Worm (Caenorhabditis elegans) whole organism, L1 larva: Measurements from ENCODE around the gene nhr-70.

Source experiments
- C34B4.2 ChIP-seq: sonication (generic microtip); optimal IDR thresholded peaks from 2 replicates; lab custom pipeline; 2017; ENCODE audit warnings: mild to moderate bottlenecking, missing genetic modification characterization, missing compliant biosample characterization
- Y116A8C.19 ChIP-seq: sonication (generic microtip); optimal IDR thresholded peaks from 2 replicates; lab custom pipeline; 2016; ENCODE audit warnings: missing compliant biosample characterization, missing genetic modification characterization, borderline replicate concordance
- aha-1 ChIP-seq: fragments of 150-350 bp; optimal IDR thresholded peaks from 2 replicates; lab custom pipeline; 2014; ENCODE audit warnings: missing biosample characterization, missing genetic modification characterization
- ama-1 ChIP-seq: fragments of 150-350 bp; optimal IDR thresholded peaks from 2 replicates; lab custom pipeline; 2014
- blmp-1 ChIP-seq: fragments of 150-350 bp; optimal IDR thresholded peaks from 2 replicates; lab custom pipeline; 2014; ENCODE audit warnings: missing biosample characterization, missing genetic modification characterization
- ceh-8 ChIP-seq: fragments of 200-800 bp; sonication (Bioruptor generic); optimal IDR thresholded peaks from 2 replicates; lab custom pipeline; 2018; ENCODE audit warnings: mild to moderate bottlenecking, missing genetic modification characterization, moderate library complexity, missing compliant biosample characterization
- ceh-90 ChIP-seq: sonication (generic microtip); optimal IDR thresholded peaks from 2 replicates; lab custom pipeline; 2016; ENCODE audit warnings: missing genetic modification characterization, missing compliant biosample characterization
- dpl-1 ChIP-seq, 3 experiments: fragments of 150-350 bp in 2 of 3; sonication (generic microtip) in 1 of 3; optimal IDR thresholded peaks; 2 replicates each; lab custom pipeline; 2014 to 2017; ENCODE audit warnings: missing biosample characterization in 3 of 3, missing genetic modification characterization in 3 of 3, missing genetic modification reagents in 3 of 3
- dsc-1 ChIP-seq: sonication (generic microtip); optimal IDR thresholded peaks from 2 replicates; lab custom pipeline; 2016; ENCODE audit warnings: mild to moderate bottlenecking, missing genetic modification characterization, missing compliant biosample characterization
- efl-1 ChIP-seq, 4 experiments: fragments of 150-350 bp; optimal IDR thresholded peaks in 3 of 4; peaks in 1 of 4; 1 replicate in 1 of 4; 2 replicates in 3 of 4; lab custom pipeline; 2014; ENCODE audit warnings: missing biosample characterization in 2 of 4, missing genetic modification characterization in 2 of 4, missing genetic modification reagents in 2 of 4
- egl-13 ChIP-seq: sonication (generic microtip); optimal IDR thresholded peaks from 2 replicates; lab custom pipeline; 2016; ENCODE audit warnings: missing genotype, missing genetic modification reagents, missing genetic modification characterization, missing compliant biosample characterization
- elt-2 ChIP-seq: sonication (generic microtip); optimal IDR thresholded peaks from 2 replicates; lab custom pipeline; 2016; ENCODE audit warnings: missing genetic modification characterization, mild to moderate bottlenecking, inconsistent platforms, missing compliant biosample characterization, missing genetic modification reagents
- elt-3 ChIP-seq, 6 experiments: fragments of 150-350 bp in 1 of 6; sonication (generic microtip); optimal IDR thresholded peaks; 2 replicates each; lab custom pipeline; 2017 to 2018; ENCODE audit warnings: missing biosample characterization in 6 of 6, missing genetic modification characterization in 6 of 6, inconsistent platforms in 1 of 6
- fkh-4 ChIP-seq: sonication (generic microtip); optimal IDR thresholded peaks from 2 replicates; lab custom pipeline; 2016; ENCODE audit warnings: missing compliant biosample characterization, missing genetic modification characterization, borderline replicate concordance
- fos-1 ChIP-seq: fragments of 150-350 bp; optimal IDR thresholded peaks from 2 replicates; lab custom pipeline; 2014; ENCODE audit warnings: missing biosample characterization, missing genetic modification characterization
- lin-14 ChIP-seq: fragments of 200-800 bp; sonication (Bioruptor generic); optimal IDR thresholded peaks from 2 replicates; lab custom pipeline; 2018; ENCODE audit warnings: mild to moderate bottlenecking, missing genetic modification characterization, moderate library complexity, missing compliant biosample characterization
- lin-15B ChIP-seq: fragments of 150-350 bp; sonication (generic microtip); optimal IDR thresholded peaks from 3 replicates; lab custom pipeline; 2014; ENCODE audit warnings: missing biosample characterization, missing genetic modification characterization
- lin-35 ChIP-seq, 2 experiments: fragments of 150-350 bp; optimal IDR thresholded peaks; 2 replicates each; lab custom pipeline; 2014; ENCODE audit warnings: missing biosample characterization in 2 of 2, missing genetic modification characterization in 2 of 2, missing genetic modification reagents in 2 of 2
- lsy-2 ChIP-seq, 2 experiments: fragments of 150-350 bp; optimal IDR thresholded peaks; 2 replicates each; lab custom pipeline; 2014; ENCODE audit warnings: missing biosample characterization in 2 of 2, missing genetic modification characterization in 2 of 2
- mdl-1 ChIP-seq, 2 experiments: fragments of 150-350 bp; optimal IDR thresholded peaks; 2 replicates each; lab custom pipeline; 2014 to 2017; ENCODE audit warnings: missing biosample characterization in 2 of 2, missing genetic modification characterization in 2 of 2, inconsistent platforms in 1 of 2
- mef-2 ChIP-seq: fragments of 150-350 bp; optimal IDR thresholded peaks from 2 replicates; lab custom pipeline; 2014; ENCODE audit warnings: missing biosample characterization, missing genetic modification characterization
- nhr-20 ChIP-seq: sonication (generic microtip); optimal IDR thresholded peaks from 2 replicates; lab custom pipeline; 2016; ENCODE audit warnings: mild to moderate bottlenecking, missing genetic modification characterization, missing compliant biosample characterization
- nhr-237 ChIP-seq: fragments of 150-350 bp; optimal IDR thresholded peaks from 2 replicates; lab custom pipeline; 2014; ENCODE audit warnings: missing biosample characterization, missing genetic modification characterization
- nhr-28 ChIP-seq: fragments of 150-350 bp; optimal IDR thresholded peaks from 2 replicates; lab custom pipeline; 2014; ENCODE audit warnings: missing biosample characterization, missing genetic modification characterization
- nhr-47 ChIP-seq: sonication (generic microtip); optimal IDR thresholded peaks from 2 replicates; lab custom pipeline; 2016; ENCODE audit warnings: mild to moderate bottlenecking, missing genetic modification characterization, moderate library complexity, missing compliant biosample characterization
- nhr-71 ChIP-seq: sonication (generic microtip); optimal IDR thresholded peaks from 2 replicates; lab custom pipeline; 2016; ENCODE audit warnings: mild to moderate bottlenecking, missing genetic modification characterization, moderate library complexity, missing compliant biosample characterization
- nhr-76 ChIP-seq: sonication (generic microtip); optimal IDR thresholded peaks from 2 replicates; lab custom pipeline; 2017; ENCODE audit warnings: missing biosample characterization, missing genetic modification characterization
- nhr-77 ChIP-seq: fragments of 150-350 bp; optimal IDR thresholded peaks from 2 replicates; lab custom pipeline; 2014; ENCODE audit warnings: missing biosample characterization, missing genetic modification characterization
- nhr-84 ChIP-seq: sonication (generic microtip); optimal IDR thresholded peaks from 2 replicates; lab custom pipeline; 2017; ENCODE audit warnings: missing biosample characterization, missing genetic modification characterization
- nhr-85 ChIP-seq: sonication (generic microtip); peaks from one replicate; lab custom pipeline; 2016; ENCODE audit warnings: missing genetic modification characterization, inconsistent platforms, missing compliant biosample characterization
- pqm-1 ChIP-seq: sonication (generic microtip); optimal IDR thresholded peaks from 3 replicates; lab custom pipeline; 2017; ENCODE audit warnings: missing biosample characterization, missing genetic modification characterization
- skn-1 ChIP-seq: fragments of 150-350 bp; optimal IDR thresholded peaks from 2 replicates; lab custom pipeline; 2014; ENCODE audit warnings: missing biosample characterization, missing genetic modification characterization
- sox-4 ChIP-seq: sonication (generic microtip); optimal IDR thresholded peaks from 2 replicates; lab custom pipeline; 2016; ENCODE audit warnings: missing genetic modification characterization, missing compliant biosample characterization
- sup-37 ChIP-seq: fragments of 200-800 bp; sonication (Bioruptor generic); optimal IDR thresholded peaks from 2 replicates; lab custom pipeline; 2018; ENCODE audit warnings: mild to moderate bottlenecking, missing genetic modification characterization, missing compliant biosample characterization
- tlp-1 ChIP-seq: fragments of 150-350 bp; optimal IDR thresholded peaks from 2 replicates; lab custom pipeline; 2014; ENCODE audit warnings: missing biosample characterization, missing genetic modification characterization
- unc-98 ChIP-seq: fragments of 200-800 bp; sonication (Bioruptor generic); IDR thresholded peaks from 2 replicates; pipeline ENCODE4 v1.3.6; 2022; ENCODE audit warnings: missing genetic modification characterization, missing compliant biosample characterization
- zip-4 ChIP-seq: fragments of 200-800 bp; sonication (Bioruptor generic); optimal IDR thresholded peaks from 2 replicates; lab custom pipeline; 2018; ENCODE audit warnings: mild to moderate bottlenecking, missing genetic modification characterization, moderate library complexity, missing compliant biosample characterization
- ztf-11 ChIP-seq, 2 experiments: sonication (generic microtip); optimal IDR thresholded peaks; 2 replicates each; lab custom pipeline; 2016 to 2017; ENCODE audit warnings: missing genetic modification characterization in 2 of 2, missing biosample characterization in 1 of 2, missing compliant biosample characterization in 1 of 2
- ztf-4 ChIP-seq: fragments of 150-350 bp; optimal IDR thresholded peaks from 2 replicates; lab custom pipeline; 2014; ENCODE audit warnings: missing biosample characterization, missing genetic modification characterization

The nhr-70 gene

DNA sequence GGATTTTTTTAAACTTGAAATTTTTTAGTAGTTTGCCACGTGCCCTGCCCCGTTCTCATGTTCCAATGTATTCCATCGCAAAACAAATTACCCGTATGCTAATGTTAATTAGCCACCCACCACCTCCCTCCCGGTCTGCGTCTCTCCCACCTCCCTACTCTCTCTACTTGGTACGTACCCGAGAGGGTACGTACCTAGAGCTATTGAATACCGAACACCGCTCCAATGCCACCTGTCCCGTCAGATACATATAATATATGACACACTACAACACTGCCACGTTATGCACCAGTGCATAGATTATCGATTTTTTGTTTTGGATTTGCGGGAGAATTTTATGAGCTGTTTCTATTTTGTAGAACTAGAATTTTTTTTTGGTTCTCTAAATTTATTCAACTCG lies 26.8 kb upstream of the nhr-70 start:
- TF ChIP-seq nhr-71 (tag; lab: Kevin White, UChicago) (no peak), nhr-76 (tag; lab: Kevin White, UChicago) (no peak), ztf-11 (tag; optimal IDR thresholded peaks at IDR 0.05; lab: Kevin White, UChicago) (no peak), mdl-1 (tag; optimal IDR thresholded peaks at IDR 0.05; lab: Kevin White, UChicago) (no peak), ceh-90 (tag; lab: Kevin White, UChicago) (no peak), aha-1 (tag; lab: Kevin White, UChicago) (no peak), dsc-1 (tag; lab: Kevin White, UChicago) (no peak), unc-98 (no peak), nhr-85 (tag; lab: Kevin White, UChicago) (no peak), efl-1 (optimal IDR thresholded peaks at IDR 0.05; lab: Kevin White, UChicago) (no peak), efl-1 (GFP tag; optimal IDR thresholded peaks at IDR 0.05 in 1 of 2; lab: Kevin White, UChicago) (no peak), fkh-4 (tag; lab: Kevin White, UChicago) (no peak), ama-1 (lab: Kevin White, UChicago) (no peak), egl-13 (tag; lab: Kevin White, UChicago) (no peak), ceh-8 (GFP tag; lab: Kevin White, UChicago) (no peak), nhr-84 (tag; lab: Kevin White, UChicago) (no peak), lsy-2 (tag; optimal IDR thresholded peaks at IDR 0.05; lab: Kevin White, UChicago) (no peak), pqm-1 (tag; lab: Kevin White, UChicago) (no peak)

DNA sequence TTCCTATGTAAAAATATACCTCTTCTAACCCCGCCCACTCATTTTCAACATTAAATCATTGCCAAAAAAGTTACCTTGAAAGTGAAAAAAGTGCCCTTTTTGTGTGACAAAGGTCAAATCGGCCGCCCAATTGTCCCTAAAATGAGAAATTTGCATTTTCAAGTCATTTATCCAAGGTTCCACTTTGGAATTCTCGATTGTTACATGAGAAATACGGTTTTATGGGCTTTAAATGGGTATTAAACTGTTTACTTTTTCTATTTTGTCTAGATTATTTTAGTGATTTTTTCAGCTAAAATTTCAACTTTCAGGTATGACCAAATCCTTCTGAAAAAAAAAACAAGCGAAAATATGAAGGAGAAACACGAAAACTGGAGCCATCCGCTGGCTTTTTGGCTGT lies 23.9 kb upstream of the nhr-70 start, which contains the start of gene grdn-1:
TSS of gene grdn-1 (plus strand) at position 301 of the 400 bp plus-strand sequence.
- TF ChIP-seq nhr-71 (tag; lab: Kevin White, UChicago) = no peak
- no peak for TF ChIP-seq nhr-77 (tag; lab: Kevin White, UChicago)
- no peak for TF ChIP-seq egl-13 (tag; lab: Kevin White, UChicago)
- no peak for TF ChIP-seq efl-1 (optimal IDR thresholded peaks at IDR 0.05; lab: Kevin White, UChicago)
- no peak for TF ChIP-seq efl-1 (GFP tag; optimal IDR thresholded peaks at IDR 0.05 in 1 of 2; lab: Kevin White, UChicago)
- TF ChIP-seq sup-37 (GFP tag; lab: Kevin White, UChicago) = no peak
- no peak for TF ChIP-seq lin-35 (GFP tag; optimal IDR thresholded peaks at IDR 0.05; lab: Kevin White, UChicago)
- TF ChIP-seq lsy-2 (tag; optimal IDR thresholded peaks at IDR 0.05; lab: Kevin White, UChicago) = no peak
- TF ChIP-seq zip-4 (GFP tag; lab: Kevin White, UChicago) = no peak
- TF ChIP-seq ztf-4 = no peak
- TF ChIP-seq elt-3 (tag; optimal IDR thresholded peaks at IDR 0.05; lab: Kevin White, UChicago) = no peak
- no peak for TF ChIP-seq unc-98
- no peak for TF ChIP-seq nhr-28

DNA sequence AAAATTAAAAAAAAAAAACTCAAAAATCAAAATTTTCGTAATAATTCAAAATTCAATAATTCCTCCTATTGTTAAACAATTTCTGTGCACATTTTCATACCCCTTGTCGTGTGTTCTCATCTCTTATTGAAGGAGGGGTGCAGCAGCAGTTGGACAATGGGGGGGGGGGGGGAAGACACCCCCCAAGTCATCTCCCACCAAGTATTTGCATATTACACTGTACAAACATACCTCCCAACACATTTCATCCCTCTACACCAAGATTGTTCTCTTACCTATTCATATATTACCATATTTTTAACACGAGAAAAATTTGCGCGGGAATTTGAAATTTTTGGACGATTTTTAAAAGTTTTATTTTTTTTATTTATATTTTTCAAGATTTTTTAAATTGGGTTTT lies 20.1 kb upstream of the nhr-70 start:
- no peak for TF ChIP-seq ceh-90 (tag; lab: Kevin White, UChicago)
- TF ChIP-seq sup-37 (GFP tag; lab: Kevin White, UChicago) = no peak
- TF ChIP-seq nhr-20 (tag; lab: Kevin White, UChicago) = no peak
- no peak for TF ChIP-seq sox-4 (tag; lab: Kevin White, UChicago)
- no peak for TF ChIP-seq aha-1 (tag; lab: Kevin White, UChicago)
- TF ChIP-seq nhr-71 (tag; lab: Kevin White, UChicago) = no peak
- no peak for TF ChIP-seq dpl-1 (GFP tag; optimal IDR thresholded peaks at IDR 0.05; lab: Kevin White, UChicago)
- TF ChIP-seq skn-1 (tag; lab: Kevin White, UChicago) = no peak
- TF ChIP-seq nhr-47 = no peak
- no peak for TF ChIP-seq fos-1
- TF ChIP-seq mef-2 = no peak
- TF ChIP-seq mdl-1 (tag; optimal IDR thresholded peaks at IDR 0.05; lab: Kevin White, UChicago) = no peak
- TF ChIP-seq nhr-237 (tag; lab: Kevin White, UChicago) = no peak
- no peak for TF ChIP-seq tlp-1 (tag; lab: Kevin White, UChicago)
- no peak for TF ChIP-seq elt-2 (tag; lab: Kevin White, UChicago)

DNA sequence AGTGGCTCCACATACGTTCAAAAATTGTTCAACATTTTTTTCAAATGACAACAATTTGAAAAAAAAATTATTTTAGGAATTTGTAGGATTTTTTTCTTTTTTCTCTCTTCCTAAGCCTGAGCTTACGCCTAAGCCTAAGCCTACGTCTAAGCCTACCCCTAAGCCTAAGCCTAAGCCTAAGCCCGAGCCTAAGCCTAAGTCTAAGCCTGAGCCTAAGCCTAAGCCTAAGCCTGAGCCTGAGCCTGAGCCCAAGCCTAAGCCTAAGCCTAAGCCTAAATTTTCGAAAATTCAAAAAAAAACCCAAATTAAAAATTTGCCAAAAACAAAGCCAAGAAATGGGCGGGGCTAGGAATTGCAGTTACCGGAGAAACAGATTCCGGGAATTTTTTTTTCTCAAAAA lies 18.6 kb upstream of the nhr-70 start:
- no peak for TF ChIP-seq Y116A8C.19
- TF ChIP-seq nhr-85 (tag; lab: Kevin White, UChicago) = no peak
- TF ChIP-seq lin-14 = no peak
- no peak for TF ChIP-seq C34B4.2 (tag; lab: Kevin White, UChicago)
- TF ChIP-seq nhr-71 (tag; lab: Kevin White, UChicago) = no peak
- no peak for TF ChIP-seq lin-15B (tag; lab: Kevin White, UChicago)
- TF ChIP-seq blmp-1 (tag; lab: Kevin White, UChicago) = no peak
- no peak for TF ChIP-seq aha-1 (tag; lab: Kevin White, UChicago)
